Worm (Caenorhabditis elegans) whole organism, L4 larva: ENCODE measurements around the gene srd-58.

Source experiments
- F10B5.3 ChIP-seq: sonication (generic microtip); optimal IDR thresholded peaks from 2 replicates; lab custom pipeline; 2016; ENCODE audit warnings: mild to moderate bottlenecking, missing genetic modification characterization, missing compliant biosample characterization
- F37D6.2 ChIP-seq: sonication (generic microtip); optimal IDR thresholded peaks from 2 replicates; lab custom pipeline; 2016; ENCODE audit warnings: mild to moderate bottlenecking, missing genetic modification characterization, missing compliant biosample characterization
- F44E2.7 ChIP-seq: fragments of 200-800 bp; sonication (Bioruptor generic); IDR thresholded peaks from 2 replicates; pipeline ENCODE4 v2.1.2; 2022; ENCODE audit warnings: missing genetic modification characterization, missing compliant biosample characterization
- Y48G9A.11 ChIP-seq: fragments of 200-800 bp; sonication (Bioruptor generic); IDR thresholded peaks from 2 replicates; pipeline ENCODE4 v1.3.6; 2022; ENCODE audit warnings: missing genetic modification reagents, missing genetic modification characterization, missing compliant biosample characterization
- ZK546.5 ChIP-seq, 2 experiments: sonication (generic microtip); optimal IDR thresholded peaks; 2 replicates each; lab custom pipeline; 2017; ENCODE audit warnings: missing biosample characterization in 2 of 2, missing genetic modification characterization in 2 of 2
- aha-1 ChIP-seq: fragments of 150-350 bp; peaks from one replicate; lab custom pipeline; 2014; ENCODE audit warnings: missing biosample characterization, missing genetic modification characterization
- arid-1 ChIP-seq: fragments of 200-800 bp; sonication (Bioruptor generic); conservative IDR thresholded peaks from 2 replicates; pipeline ENCODE4 v1.3.6; 2022; ENCODE audit warnings: missing genetic modification reagents, missing genetic modification characterization, missing compliant biosample characterization
- ceh-62 ChIP-seq: sonication (generic microtip); optimal IDR thresholded peaks from 2 replicates; lab custom pipeline; 2017; ENCODE audit warnings: missing biosample characterization, missing genetic modification characterization
- cey-2 ChIP-seq: sonication (generic microtip); optimal IDR thresholded peaks from 3 replicates; lab custom pipeline; 2017; ENCODE audit warnings: missing genetic modification characterization, mild to moderate bottlenecking, missing compliant biosample characterization, antibody characterized with exemption, borderline replicate concordance; ENCODE audit not compliant: insufficient read depth
- daf-16 ChIP-seq, 3 experiments: sonication (generic microtip); optimal IDR thresholded peaks; 2 replicates each; lab custom pipeline; 2016 to 2017; ENCODE audit warnings: missing genetic modification characterization in 3 of 3, missing genetic modification reagents in 3 of 3, mild to moderate bottlenecking in 2 of 3, missing compliant biosample characterization in 2 of 3, missing biosample characterization in 1 of 3, moderate library complexity in 1 of 3
- daf-8 ChIP-seq: fragments of 200-800 bp; sonication (Bioruptor generic); IDR thresholded peaks from 2 replicates; pipeline ENCODE4 v1.3.6; 2022; ENCODE audit warnings: missing genetic modification characterization, missing compliant biosample characterization
- dmd-6 ChIP-seq: fragments of 200-800 bp; sonication (Bioruptor generic); IDR thresholded peaks from 2 replicates; pipeline ENCODE4 v1.3.6; 2022; ENCODE audit warnings: missing genetic modification reagents, missing genetic modification characterization, missing compliant biosample characterization
- duxl-1 ChIP-seq: sonication (generic microtip); optimal IDR thresholded peaks from 2 replicates; lab custom pipeline; 2016; ENCODE audit warnings: mild to moderate bottlenecking, missing genetic modification characterization, moderate library complexity, missing compliant biosample characterization; ENCODE audit not compliant: poor library complexity
- dve-1 ChIP-seq: sonication (generic microtip); optimal IDR thresholded peaks from 2 replicates; lab custom pipeline; 2017; ENCODE audit warnings: antibody characterized with exemption, mild to moderate bottlenecking, missing genetic modification characterization, missing compliant biosample characterization; ENCODE audit not compliant: insufficient read depth
- egl-43 ChIP-seq: fragments of 200-800 bp; sonication (Bioruptor generic); IDR thresholded peaks from 2 replicates; pipeline ENCODE4 v1.3.6; 2022; ENCODE audit warnings: missing genetic modification reagents, missing genetic modification characterization, missing compliant biosample characterization
- fkh-10 ChIP-seq: fragments of 150-350 bp; optimal IDR thresholded peaks from 2 replicates; lab custom pipeline; 2014; ENCODE audit warnings: missing biosample characterization, missing genetic modification reagents, missing genetic modification characterization
- fos-1 ChIP-seq: fragments of 150-350 bp; optimal IDR thresholded peaks from 2 replicates; lab custom pipeline; 2014; ENCODE audit warnings: missing biosample characterization, missing genetic modification characterization
- hif-1 ChIP-seq, 2 experiments: sonication (generic microtip); optimal IDR thresholded peaks; 2 replicates each; lab custom pipeline; 2016 to 2017; ENCODE audit warnings: missing compliant biosample characterization in 2 of 2, missing genetic modification characterization in 2 of 2, missing genetic modification reagents in 2 of 2, missing genotype in 2 of 2, mild to moderate bottlenecking in 1 of 2
- hlh-11 ChIP-seq: fragments of 200-800 bp; sonication (Bioruptor generic); optimal IDR thresholded peaks from 2 replicates; lab custom pipeline; 2018; ENCODE audit warnings: mild to moderate bottlenecking, missing genetic modification characterization, missing compliant biosample characterization
- hlh-30 ChIP-seq: sonication (generic microtip); optimal IDR thresholded peaks from 2 replicates; lab custom pipeline; 2017; ENCODE audit warnings: antibody characterized with exemption, mild to moderate bottlenecking, missing genetic modification characterization, missing compliant biosample characterization; ENCODE audit not compliant: insufficient read depth
- lin-15B ChIP-seq: fragments of 150-350 bp; sonication (generic microtip); optimal IDR thresholded peaks from 3 replicates; lab custom pipeline; 2014; ENCODE audit warnings: missing biosample characterization, missing genetic modification characterization
- lin-39 ChIP-seq: fragments of 150-350 bp; optimal IDR thresholded peaks from 2 replicates; lab custom pipeline; 2014; ENCODE audit warnings: missing biosample characterization, missing genetic modification reagents, missing genetic modification characterization
- madf-5 ChIP-seq, 2 experiments: fragments of 200-800 bp; sonication (Bioruptor generic); IDR thresholded peaks; 2 replicates each; pipeline ENCODE4 v1.3.6; 2022; ENCODE audit warnings: missing compliant biosample characterization in 2 of 2, missing genetic modification characterization in 2 of 2
- mdl-1 ChIP-seq, 2 experiments: fragments of 150-350 bp in 1 of 2; sonication (generic microtip) in 1 of 2; optimal IDR thresholded peaks; 2 replicates each; lab custom pipeline; 2014 to 2017; ENCODE audit warnings: missing biosample characterization in 2 of 2, missing genetic modification characterization in 2 of 2
- mdt-29 ChIP-seq: fragments of 200-800 bp; sonication (Bioruptor generic); IDR thresholded peaks from 2 replicates; pipeline ENCODE4 v1.3.6; 2022; ENCODE audit warnings: missing genetic modification reagents, missing genetic modification characterization, missing compliant biosample characterization
- mes-2 ChIP-seq: sonication (generic microtip); optimal IDR thresholded peaks from 2 replicates; lab custom pipeline; 2016; ENCODE audit warnings: missing genotype, mild to moderate bottlenecking, missing genetic modification characterization, missing compliant biosample characterization; ENCODE audit not compliant: poor library complexity, severe bottlenecking
- mxl-3 ChIP-seq: fragments of 200-800 bp; sonication (Bioruptor generic); optimal IDR thresholded peaks from 2 replicates; lab custom pipeline; 2018; ENCODE audit warnings: mild to moderate bottlenecking, missing genetic modification characterization, missing compliant biosample characterization
- nhr-28 ChIP-seq: fragments of 150-350 bp; optimal IDR thresholded peaks from 2 replicates; lab custom pipeline; 2014; ENCODE audit warnings: missing biosample characterization, missing genetic modification characterization
- nhr-41 ChIP-seq: fragments of 200-800 bp; sonication (Bioruptor generic); IDR thresholded peaks from 2 replicates; pipeline ENCODE4 v1.3.6; 2022; ENCODE audit warnings: missing genetic modification reagents, missing genetic modification characterization, missing compliant biosample characterization
- nhr-48 ChIP-seq: sonication (generic microtip); optimal IDR thresholded peaks from 2 replicates; lab custom pipeline; 2016; ENCODE audit warnings: mild to moderate bottlenecking, missing genetic modification characterization, missing compliant biosample characterization
- pha-4 ChIP-seq, 2 experiments: fragments of 150-350 bp in 1 of 2; fragments of 200-800 bp in 1 of 2; sonication (Bioruptor generic) in 1 of 2; IDR thresholded peaks in 1 of 2; optimal IDR thresholded peaks in 1 of 2; 2 replicates each; pipeline versions ENCODE4 v1.3.6 to Lab custom; 2014 to 2022; ENCODE audit warnings: missing genetic modification characterization in 2 of 2, missing genetic modification reagents in 2 of 2, missing biosample characterization in 1 of 2, missing compliant biosample characterization in 1 of 2
- php-3 ChIP-seq: fragments of 200-800 bp; sonication (Bioruptor generic); IDR thresholded peaks from 2 replicates; pipeline ENCODE4 v1.3.6; 2022; ENCODE audit warnings: missing genetic modification reagents, missing genetic modification characterization, missing compliant biosample characterization
- pqm-1 ChIP-seq: sonication (generic microtip); optimal IDR thresholded peaks from 2 replicates; lab custom pipeline; 2017; ENCODE audit warnings: missing biosample characterization, missing genetic modification characterization
- saeg-2 ChIP-seq: fragments of 200-800 bp; sonication (Bioruptor generic); IDR thresholded peaks from 2 replicates; pipeline ENCODE4 v1.3.6; 2022; ENCODE audit warnings: missing genetic modification reagents, missing genetic modification characterization, missing compliant biosample characterization
- tag-97 ChIP-seq: fragments of 200-800 bp; sonication (Bioruptor generic); IDR thresholded peaks from 2 replicates; pipeline ENCODE4 v1.3.6; 2022; ENCODE audit warnings: missing genetic modification characterization, missing compliant biosample characterization
- tra-1 ChIP-seq: fragments of 200-800 bp; sonication (Bioruptor generic); IDR thresholded peaks from 2 replicates; pipeline ENCODE4 v1.3.6; 2022; ENCODE audit warnings: missing genetic modification reagents, missing genetic modification characterization, missing compliant biosample characterization
- unc-39 ChIP-seq: sonication (generic microtip); optimal IDR thresholded peaks from 2 replicates; lab custom pipeline; 2017; ENCODE audit warnings: missing biosample characterization, missing genetic modification characterization
- zfp-3 ChIP-seq: fragments of 200-800 bp; sonication (Bioruptor generic); conservative IDR thresholded peaks from 2 replicates; pipeline ENCODE4 v1.3.6; 2022; ENCODE audit warnings: missing genetic modification reagents, missing genetic modification characterization, missing compliant biosample characterization
- zip-2 ChIP-seq: fragments of 150-350 bp; optimal IDR thresholded peaks from 2 replicates; lab custom pipeline; 2014; ENCODE audit warnings: missing biosample characterization, missing genetic modification characterization

Gene srd-58

DNA sequence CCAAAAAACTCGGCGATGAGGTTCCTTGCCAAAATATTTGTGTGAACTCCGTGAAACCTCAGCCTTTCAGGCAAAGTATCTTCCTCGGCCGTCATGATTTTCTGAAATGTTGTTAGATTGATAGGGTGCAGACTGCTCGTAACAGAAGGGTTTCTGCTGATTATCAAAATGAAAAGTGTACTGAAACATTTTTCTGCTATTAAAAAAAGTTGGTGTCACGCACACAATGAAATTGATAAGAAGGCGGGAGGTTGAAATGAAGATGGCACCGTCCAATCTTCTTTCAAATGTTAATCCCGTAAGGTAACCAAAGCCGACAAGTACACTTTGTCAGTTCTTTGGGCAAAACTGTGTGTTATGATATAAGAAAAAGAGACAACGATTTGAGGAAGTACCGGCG, 32.1 kb upstream of the srd-58 start:
- TF ChIP-seq madf-5 (GFP tag; IDR thresholded peaks at IDR 0.05; lab: Robert Waterston, UW), result no peak
- TF ChIP-seq mes-2 (tag; lab: Kevin White, UChicago), result peak; percentile 26
- TF ChIP-seq ZK546.5 (tag; optimal IDR thresholded peaks at IDR 0.05; lab: Kevin White, UChicago), result no peak
- no peak for TF ChIP-seq hlh-30
- TF ChIP-seq fkh-10 (GFP tag; lab: Kevin White, UChicago), result no peak
- TF ChIP-seq hlh-11, result peak; percentile 53
- no peak for TF ChIP-seq tag-97 (GFP tag; lab: Robert Waterston, UW)
- no peak for TF ChIP-seq mxl-3 (GFP tag; lab: Kevin White, UChicago)
- no peak for TF ChIP-seq zfp-3
- TF ChIP-seq mdt-29, result no peak
- no peak for TF ChIP-seq lin-39
- no peak for TF ChIP-seq mdl-1 (tag; optimal IDR thresholded peaks at IDR 0.05; lab: Kevin White, UChicago)
- no peak for TF ChIP-seq fos-1 (tag; lab: Kevin White, UChicago)
- no peak for TF ChIP-seq arid-1 (GFP tag; lab: Robert Waterston, UW)
- no peak for TF ChIP-seq lin-15B (tag; lab: Kevin White, UChicago)
- no peak for TF ChIP-seq unc-39 (tag; lab: Kevin White, UChicago)
- no peak for TF ChIP-seq daf-16 (GFP tag; optimal IDR thresholded peaks at IDR 0.05; lab: Kevin White, UChicago)
- peak; percentile 39 for TF ChIP-seq daf-16 (tag; optimal IDR thresholded peaks at IDR 0.05; lab: Kevin White, UChicago)
- no peak for TF ChIP-seq pha-4 (GFP tag; IDR thresholded peaks at IDR 0.05; lab: Robert Waterston, UW)
- TF ChIP-seq pha-4 (tag; optimal IDR thresholded peaks at IDR 0.05; lab: Kevin White, UChicago), result no peak
- TF ChIP-seq duxl-1 (tag; lab: Kevin White, UChicago), result no peak
- peak; percentile 1 for TF ChIP-seq pqm-1 (tag; lab: Kevin White, UChicago)
- no peak for TF ChIP-seq ceh-62
- TF ChIP-seq F37D6.2 (tag; lab: Kevin White, UChicago), result no peak
- no peak for TF ChIP-seq zip-2 (tag; lab: Kevin White, UChicago)
- TF ChIP-seq dmd-6, result peak; percentile 78
- TF ChIP-seq aha-1 (tag; lab: Kevin White, UChicago), result no peak
- peak; percentile 2 for TF ChIP-seq dve-1
- TF ChIP-seq nhr-28, result peak; percentile 28
- TF ChIP-seq F10B5.3 (tag; lab: Kevin White, UChicago), result no peak
- TF ChIP-seq egl-43 (GFP tag; lab: Robert Waterston, UW), result no peak
- no peak for TF ChIP-seq saeg-2
- no peak for TF ChIP-seq php-3 (GFP tag; lab: Robert Waterston, UW)
- no peak for TF ChIP-seq daf-8
- no peak for TF ChIP-seq nhr-41 (GFP tag; lab: Robert Waterston, UW)
- TF ChIP-seq Y48G9A.11 (GFP tag; lab: Robert Waterston, UW), result no peak
- TF ChIP-seq tra-1 (GFP tag; lab: Robert Waterston, UW), result 0 out of 2 replicates have a peak, but pooled peaks have one; percentile 39

DNA sequence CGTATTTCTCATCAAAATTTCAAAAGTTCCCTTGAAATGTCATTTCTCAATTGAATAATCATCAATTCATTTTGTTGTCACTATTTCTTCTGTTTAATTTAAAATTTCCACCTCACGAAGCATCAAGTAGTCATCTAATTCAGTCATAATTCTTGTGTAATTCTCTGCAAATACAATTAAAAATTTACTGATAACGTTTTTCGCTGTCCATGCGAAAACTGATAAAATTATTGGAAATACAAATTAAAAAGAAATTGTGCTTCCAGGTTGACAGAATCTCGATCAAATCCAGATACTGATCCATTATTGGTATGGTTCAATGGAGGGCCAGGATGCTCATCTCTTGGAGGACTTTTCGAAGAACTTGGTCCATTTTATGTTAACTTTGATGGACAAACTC, 28.4 kb upstream of the srd-58 start:
- TF ChIP-seq php-3 (GFP tag; lab: Robert Waterston, UW), result peak; percentile 77
- TF ChIP-seq nhr-28, result peak; percentile 66
- TF ChIP-seq dmd-6, result peak; percentile 55; the same call in 1 of the 2 replicates
- peak; percentile 54 for TF ChIP-seq pqm-1 (tag; lab: Kevin White, UChicago)
- TF ChIP-seq hif-1 (tag; optimal IDR thresholded peaks at IDR 0.05; lab: Kevin White, UChicago), result no peak
- TF ChIP-seq madf-5 (GFP tag; IDR thresholded peaks at IDR 0.05; lab: Robert Waterston, UW), result no peak

DNA sequence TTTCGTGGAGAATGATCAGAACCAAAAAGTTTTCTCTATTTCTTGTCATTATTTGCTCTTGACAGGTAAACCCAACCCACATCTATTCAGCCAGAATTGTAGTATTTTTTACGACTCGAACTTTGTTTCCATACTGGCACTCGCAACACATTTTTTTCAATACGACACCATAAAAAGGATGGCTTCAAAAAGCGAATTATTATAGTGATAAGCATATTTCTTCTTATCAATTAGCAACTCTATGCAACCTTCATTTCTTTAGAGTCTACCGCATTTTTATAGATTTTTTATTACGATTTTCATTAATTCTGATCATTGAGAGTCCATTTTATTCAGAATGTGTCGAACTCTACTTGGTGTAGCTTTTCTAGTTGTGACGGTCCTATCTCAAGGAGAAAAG, 27.7 kb upstream of the srd-58 start, which contains the start of gene ctsa-3.1:
TSS of gene ctsa-3.1 (plus strand) at position 337 of the 400 bp plus-strand sequence.
- TF ChIP-seq hlh-11 (peak; percentile 26), daf-16 (GFP tag; optimal IDR thresholded peaks at IDR 0.05; lab: Kevin White, UChicago) (no peak), daf-16 (tag; optimal IDR thresholded peaks at IDR 0.05; lab: Kevin White, UChicago) (peak; percentile 46), dmd-6 (peak; percentile 68), pqm-1 (tag; lab: Kevin White, UChicago) (peak; percentile 74), F44E2.7 (GFP tag; lab: Robert Waterston, UW) (no peak), nhr-28 (peak; percentile 65), php-3 (GFP tag; lab: Robert Waterston, UW) (peak; percentile 90), nhr-48 (peak; percentile 10), aha-1 (tag; lab: Kevin White, UChicago) (peak; percentile 19), cey-2 (tag; lab: Kevin White, UChicago) (no peak), tra-1 (GFP tag; lab: Robert Waterston, UW) (no peak)
